Fruit fly (Drosophila melanogaster) whole organism: ENCODE data around the gene muc.

Experiments
- CG8478 ChIP-seq: fragments of >200 bp; optimal IDR thresholded peaks from 2 replicates; lab custom pipeline; 2018; ENCODE audit warnings: inconsistent platforms
- Dll ChIP-seq: fragments of >200 bp; optimal IDR thresholded peaks from 2 replicates; lab custom pipeline; 2017
- EcR ChIP-seq, 2 experiments: fragments of >200 bp; optimal IDR thresholded peaks; 2 replicates each; lab custom pipeline; 2017; ENCODE audit warnings: missing biosample characterization in 2 of 2, missing genetic modification characterization in 2 of 2, missing genetic modification reagents in 2 of 2
- pan ChIP-seq: fragments of >200 bp; optimal IDR thresholded peaks from 2 replicates; lab custom pipeline; 2017
- psq ChIP-seq: fragments of >200 bp; optimal IDR thresholded peaks from 2 replicates; lab custom pipeline; 2017
- usp ChIP-seq: fragments of >200 bp; optimal IDR thresholded peaks from 2 replicates; lab custom pipeline; 2017; ENCODE audit warnings: missing biosample characterization, missing genetic modification characterization, mixed read lengths

The muc gene

dm6 chr2L:7426326-7427066 lies at the start of gene muc:
Gene muc, plus strand, starts transcription at chr2L:7426866.
- no peak for TF ChIP-seq Dll
- no peak for TF ChIP-seq usp (GFP tag; lab: Kevin White, UChicago)
- TF ChIP-seq psq (lab: Kevin White, UChicago) = no peak
- TF ChIP-seq CG8478 (lab: Kevin White, UChicago) = no peak
- TF ChIP-seq pan (lab: Kevin White, UChicago) = no peak
- no peak for TF ChIP-seq EcR (GFP tag; optimal IDR thresholded peaks at IDR 0.05; lab: Kevin White, UChicago)

dm6 chr2L:7377402-7377801 lies 49.3 kb upstream of the muc start, which contains the start of gene ninaC:
Gene ninaC, plus strand, starts transcription at chr2L:7377702.
- TF ChIP-seq psq (lab: Kevin White, UChicago) (no peak), pan (lab: Kevin White, UChicago) (no peak), EcR (GFP tag; optimal IDR thresholded peaks at IDR 0.05; lab: Kevin White, UChicago) (no peak), Dll (no peak), usp (GFP tag; lab: Kevin White, UChicago) (no peak), CG8478 (lab: Kevin White, UChicago) (no peak)

dm6 chr2L:7386555-7387420 lies 39.9 kb upstream of the muc start:
- TF ChIP-seq CG8478 (lab: Kevin White, UChicago) (no peak), pan (lab: Kevin White, UChicago) (peak; percentile 55)

DNA sequence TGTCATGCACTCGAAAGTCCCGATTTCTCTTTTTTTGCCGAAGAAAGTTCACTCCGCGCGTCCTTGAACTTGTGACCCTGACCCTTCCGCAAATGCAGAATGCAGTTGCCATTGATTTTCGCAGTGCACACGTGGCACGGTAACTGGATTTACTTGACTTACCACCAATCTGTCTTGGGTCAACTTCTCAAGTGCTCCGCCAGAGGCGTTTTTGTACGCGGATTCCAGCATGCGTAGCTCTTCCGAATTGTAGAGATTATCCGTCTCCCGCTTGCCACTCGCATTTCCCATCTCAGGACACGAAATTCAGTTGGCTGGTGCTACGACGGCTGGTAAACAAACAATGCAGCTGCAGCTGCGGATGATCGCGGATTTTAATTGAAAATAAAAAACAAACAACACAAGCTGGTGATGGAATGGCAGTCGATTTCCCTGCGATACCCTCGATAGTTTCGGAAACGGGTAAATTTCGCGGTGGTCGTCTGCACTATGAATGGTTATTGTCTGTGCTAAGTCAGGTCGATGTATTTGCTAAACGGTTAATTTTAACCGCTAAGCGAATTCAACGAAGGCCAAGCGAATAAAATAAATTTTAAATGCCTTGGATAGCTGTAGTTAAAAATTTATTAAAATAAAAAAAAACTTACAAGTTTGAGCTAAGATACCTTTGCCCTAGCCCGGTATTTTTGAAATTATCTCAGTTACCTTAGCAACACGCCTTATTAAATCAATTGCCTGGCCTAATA lies 38.7 kb upstream of the muc start, which contains the start of the genes CG5149 and gudu:
CG5149 (minus strand) TSS at position 441 of the 746 bp plus-strand sequence.
gudu (plus strand) TSS at position 696 of the 746 bp plus-strand sequence.
- TF ChIP-seq psq (lab: Kevin White, UChicago) = no peak
- no peak for TF ChIP-seq Dll

- TF ChIP-seq usp (GFP tag; lab: Kevin White, UChicago) = no peak
- no peak for TF ChIP-seq EcR (GFP tag; optimal IDR thresholded peaks at IDR 0.05; lab: Kevin White, UChicago)
- TF ChIP-seq psq (lab: Kevin White, UChicago) = no peak
- no peak for TF ChIP-seq CG8478 (lab: Kevin White, UChicago)
- TF ChIP-seq Dll = no peak
- no peak for TF ChIP-seq pan (lab: Kevin White, UChicago)
Measured at dm6 chr2L:7395813-7396212, 30.9 kb upstream of the muc start.

dm6 chr2L:7396962-7397361 lies 29.7 kb upstream of the muc start:
- TF ChIP-seq psq (lab: Kevin White, UChicago) = no peak
- TF ChIP-seq usp (GFP tag; lab: Kevin White, UChicago) = no peak
- no peak for TF ChIP-seq CG8478 (lab: Kevin White, UChicago)
- no peak for TF ChIP-seq EcR (GFP tag; optimal IDR thresholded peaks at IDR 0.05; lab: Kevin White, UChicago)
- TF ChIP-seq pan (lab: Kevin White, UChicago) = peak; percentile 29
- no peak for TF ChIP-seq Dll

DNA sequence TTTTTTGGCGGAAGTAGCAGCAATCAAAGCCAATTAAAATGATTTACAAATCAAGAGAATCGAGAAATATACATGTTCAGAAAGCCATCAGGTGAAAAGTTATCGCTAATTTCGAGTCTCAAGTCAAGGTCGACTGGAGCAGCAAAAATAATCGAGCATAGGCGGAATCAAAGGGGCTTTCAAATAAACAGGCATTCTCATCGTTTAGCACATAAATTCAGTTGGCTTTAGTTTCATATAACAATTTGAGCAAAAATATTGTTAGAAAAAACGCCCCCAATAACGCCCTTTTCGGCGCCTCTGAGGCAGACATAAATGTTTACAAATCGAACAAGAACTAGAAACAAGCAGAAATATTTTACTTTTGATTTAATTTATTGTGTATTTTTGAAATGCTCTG lies 28.9 kb upstream of the muc start:
- no peak for TF ChIP-seq pan (lab: Kevin White, UChicago)
- no peak for TF ChIP-seq EcR (GFP tag; optimal IDR thresholded peaks at IDR 0.05; lab: Kevin White, UChicago)
- no peak for TF ChIP-seq usp (GFP tag; lab: Kevin White, UChicago)
- no peak for TF ChIP-seq psq (lab: Kevin White, UChicago)
- TF ChIP-seq Dll = no peak
- TF ChIP-seq CG8478 (lab: Kevin White, UChicago) = no peak

- TF ChIP-seq EcR (GFP tag; optimal IDR thresholded peaks at IDR 0.05; lab: Kevin White, UChicago) (no peak), CG8478 (lab: Kevin White, UChicago) (no peak), psq (lab: Kevin White, UChicago) (no peak), pan (lab: Kevin White, UChicago) (no peak), usp (GFP tag; lab: Kevin White, UChicago) (no peak), Dll (no peak)
Measured at dm6 chr2L:7398528-7398927, 28.1 kb upstream of the muc start, which contains the start of gene CG5160. Gene CG5160, minus strand, starts transcription at chr2L:7398750.

DNA sequence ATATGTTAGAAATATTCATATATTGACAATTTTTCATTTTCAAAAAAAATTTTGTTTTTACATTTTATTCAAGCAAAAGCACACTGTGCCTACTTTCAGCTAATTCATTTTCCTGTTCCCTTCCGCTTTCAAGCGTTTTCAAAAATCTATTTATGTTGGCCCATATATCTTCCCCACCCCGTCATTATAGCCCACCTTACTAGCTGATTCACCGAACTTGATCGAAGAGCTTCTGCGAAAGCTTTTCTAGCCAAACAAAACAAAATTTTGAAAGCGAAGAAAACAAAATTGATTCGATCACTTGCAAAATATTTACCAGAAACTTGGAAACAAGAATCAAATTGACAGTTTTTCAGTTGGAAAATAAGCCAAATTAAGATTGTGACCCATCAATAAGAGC lies 25.6 kb upstream of the muc start, which contains the start of gene CG5171:
CG5171 (plus strand) TSS at position 311 of the 400 bp plus-strand sequence.
- no peak for TF ChIP-seq usp (GFP tag; lab: Kevin White, UChicago)
- no peak for TF ChIP-seq CG8478 (lab: Kevin White, UChicago)
- no peak for TF ChIP-seq psq (lab: Kevin White, UChicago)
- TF ChIP-seq Dll = no peak
- no peak for TF ChIP-seq pan (lab: Kevin White, UChicago)
- no peak for TF ChIP-seq EcR (GFP tag; optimal IDR thresholded peaks at IDR 0.05; lab: Kevin White, UChicago)

dm6 chr2L:7401627-7402026 lies 25.0 kb upstream of the muc start:
- TF ChIP-seq psq (lab: Kevin White, UChicago) (no peak), pan (lab: Kevin White, UChicago) (no peak), CG8478 (lab: Kevin White, UChicago) (no peak), usp (GFP tag; lab: Kevin White, UChicago) (no peak), EcR (GFP tag; optimal IDR thresholded peaks at IDR 0.05; lab: Kevin White, UChicago) (no peak), Dll (no peak)

DNA sequence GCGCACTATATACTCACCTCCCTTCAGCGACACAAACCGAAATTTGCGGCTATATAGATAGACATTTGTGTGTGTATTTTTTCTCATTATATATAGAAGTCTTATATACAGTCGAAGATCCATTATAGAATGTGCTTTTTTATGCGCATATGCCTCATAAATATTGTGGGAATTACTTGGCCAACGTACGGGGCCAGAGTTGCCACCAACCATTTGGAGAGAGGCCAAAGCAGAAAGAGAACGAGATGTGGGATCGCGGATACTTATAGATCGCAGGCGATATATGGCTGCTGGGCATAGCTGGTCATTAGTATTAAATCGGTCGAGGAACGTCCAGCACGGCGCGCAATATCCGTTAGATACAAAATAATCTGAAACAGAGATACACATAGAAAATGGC lies 21.7 kb upstream of the muc start, which contains the start of gene CG5177:
CG5177 (plus strand) TSS at position 305 of the 400 bp plus-strand sequence.
- TF ChIP-seq EcR (GFP tag; optimal IDR thresholded peaks at IDR 0.05; lab: Kevin White, UChicago) = no peak
